Worm (Caenorhabditis elegans): Measurements from ENCODE around the gene sas-5.

- no peak for TF ChIP-seq mab-5 (tag; optimal IDR thresholded peaks at IDR 0.05)
- no peak for TF ChIP-seq pha-4 (tag; optimal IDR thresholded peaks at IDR 0.05)
- TF ChIP-seq ztf-11 (tag; optimal IDR thresholded peaks at IDR 0.05): no peak
- TF ChIP-seq unc-120 (tag; optimal IDR thresholded peaks at IDR 0.05; ENCODE audit: poor library complexity, severe bottlenecking): no peak
- no peak for TF ChIP-seq hlh-1 (tag; optimal IDR thresholded peaks at IDR 0.05)
- TF ChIP-seq ces-1 (GFP tag; optimal IDR thresholded peaks at IDR 0.05): no peak
- TF ChIP-seq unc-62 (GFP tag; optimal IDR thresholded peaks at IDR 0.05): no peak
- no peak for TF ChIP-seq nhr-76 (tag; optimal IDR thresholded peaks at IDR 0.05)
- no peak for TF ChIP-seq ceh-43 (GFP tag; optimal IDR thresholded peaks at IDR 0.05)
Observed at ce11 chrV:11621276-11621675, 10.7 kb downstream of the sas-5 start.

Measured in whole organism, mixed stage, embryonic.